Worm (Caenorhabditis elegans): ENCODE measurements around the gene C08F8.15.

DNA sequence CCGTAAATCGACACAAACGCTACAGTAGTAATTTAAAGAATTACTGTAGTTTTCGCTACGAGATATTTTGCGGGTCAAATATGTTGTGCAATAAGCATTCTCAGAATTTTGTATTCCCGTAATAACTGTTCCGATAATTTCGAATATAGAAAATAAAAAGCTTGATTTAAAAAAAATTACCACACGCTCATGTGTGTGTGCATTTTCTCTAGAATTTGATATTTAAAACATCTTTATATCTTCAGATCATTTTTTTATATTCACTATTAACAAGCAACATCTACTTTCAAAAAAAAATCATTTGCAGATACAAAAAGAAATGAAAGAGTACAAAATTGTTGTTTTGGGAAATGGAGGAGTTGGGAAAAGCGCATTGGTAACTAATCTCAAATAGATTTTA, 16.4 kb upstream of the C08F8.15 start, which contains the start of gene rap-3:
- TF ChIP-seq snpc-4 (tag; optimal IDR thresholded peaks at IDR 0.05) (no peak), unc-39 (tag; optimal IDR thresholded peaks at IDR 0.05) (no peak), blmp-1 (tag; optimal IDR thresholded peaks at IDR 0.05) (no peak), elt-1 (tag; optimal IDR thresholded peaks at IDR 0.05; ENCODE audit: borderline replicate concordance, insufficient read depth) (no peak), mep-1 (tag; optimal IDR thresholded peaks at IDR 0.05) (no peak), ztf-11 (tag; optimal IDR thresholded peaks at IDR 0.05) (no peak), lin-13 (tag; optimal IDR thresholded peaks at IDR 0.05) (no peak), ces-1 (GFP tag; optimal IDR thresholded peaks at IDR 0.05) (no peak), unc-62 (GFP tag; optimal IDR thresholded peaks at IDR 0.05) (no peak), flh-1 (GFP tag; optimal IDR thresholded peaks at IDR 0.05) (no peak)
